Fruit fly (Drosophila melanogaster): ENCODE measurements around the gene Tango14.

The Tango14 gene

DNA sequence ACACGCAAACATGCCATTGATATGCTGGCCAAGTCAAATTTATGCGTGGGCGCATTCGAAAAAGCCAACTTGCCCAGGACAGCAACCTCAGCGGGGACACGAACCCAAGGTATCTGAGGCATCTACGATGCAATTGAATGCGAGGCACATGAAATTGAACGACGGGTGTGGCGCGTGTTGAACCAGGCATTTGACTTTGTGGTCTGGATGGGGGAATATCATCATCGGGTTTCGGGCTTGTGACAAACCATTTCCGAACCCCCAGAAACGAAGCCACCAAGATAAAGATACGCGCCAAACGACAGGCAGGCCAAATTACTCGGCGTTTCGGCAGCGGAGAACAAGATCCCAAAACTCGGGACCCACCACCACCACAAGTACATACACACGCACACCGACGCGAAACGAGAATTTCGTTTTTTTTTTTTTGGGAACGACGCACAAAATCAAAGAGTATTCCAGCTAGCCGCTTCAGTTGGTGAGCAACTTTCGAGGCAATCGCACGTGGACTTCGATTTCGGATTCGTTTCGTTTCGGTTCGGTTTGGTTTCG lies 15.7 kb upstream of the Tango14 start, which contains the start of gene MFS3 (continued):
- TF ChIP-seq CG6654 (GFP tag; optimal IDR thresholded peaks at IDR 0.05): no peak
- no peak for TF ChIP-seq chn (GFP tag; optimal IDR thresholded peaks at IDR 0.05)
- no peak for TF ChIP-seq crc (GFP tag; optimal IDR thresholded peaks at IDR 0.05)
- TF ChIP-seq CG4282 (GFP tag; optimal IDR thresholded peaks at IDR 0.05): no peak
- no peak for TF ChIP-seq sisA (GFP tag; IDR thresholded peaks at IDR 0.05)
- TF ChIP-seq vnd (GFP tag; IDR thresholded peaks at IDR 0.05; ENCODE audit: partially characterized antibody): no peak
- TF ChIP-seq CG8290 (GFP tag; optimal IDR thresholded peaks at IDR 0.05): no peak
- peak in 1 of 2 experiments; percentile 67 for TF ChIP-seq CG8290 (tag; optimal IDR thresholded peaks at IDR 0.05)
- peak; percentile 62 for TF ChIP-seq Fer1 (GFP tag; optimal IDR thresholded peaks at IDR 0.05)
- no peak for TF ChIP-seq HLH54F (GFP tag; optimal IDR thresholded peaks at IDR 0.05)
- no peak for TF ChIP-seq CG3407 (GFP tag; optimal IDR thresholded peaks at IDR 0.05)
- no peak for TF ChIP-seq bab2 (GFP tag; optimal IDR thresholded peaks at IDR 0.05)
- TF ChIP-seq ase (GFP tag; IDR thresholded peaks at IDR 0.05): 0 out of 3 replicates have a peak, but pooled peaks have one; percentile 12
- TF ChIP-seq CG32767 (GFP tag; IDR thresholded peaks at IDR 0.05): no peak
- no peak for TF ChIP-seq CG10274 (GFP tag; optimal IDR thresholded peaks at IDR 0.05)
- TF ChIP-seq CG2120 (GFP tag; optimal IDR thresholded peaks at IDR 0.05): peak; percentile 18
- peak; percentile 95 for TF ChIP-seq chinmo (GFP tag; IDR thresholded peaks at IDR 0.05; ENCODE audit: partially characterized antibody)
- peak; percentile 3 for TF ChIP-seq CG5180 (GFP tag; optimal IDR thresholded peaks at IDR 0.05)
- no peak for TF ChIP-seq ac (GFP tag; optimal IDR thresholded peaks at IDR 0.05)
- no peak for TF ChIP-seq CG10267 (tag; optimal IDR thresholded peaks at IDR 0.05)
- no peak for TF ChIP-seq CG15479 (GFP tag; optimal IDR thresholded peaks at IDR 0.05)
- no peak for TF ChIP-seq knrl (GFP tag; IDR thresholded peaks at IDR 0.05; ENCODE audit: partially characterized antibody)
- peak; percentile 7 for TF ChIP-seq nmo (GFP tag; optimal IDR thresholded peaks at IDR 0.05)
- peak; percentile 22 for TF ChIP-seq BEAF-32 (GFP tag; optimal IDR thresholded peaks at IDR 0.05)
- no peak for TF ChIP-seq jing (GFP tag; optimal IDR thresholded peaks at IDR 0.05)
- no peak for TF ChIP-seq gem (tag; optimal IDR thresholded peaks at IDR 0.05)
- TF ChIP-seq Sry-δ (GFP tag; optimal IDR thresholded peaks at IDR 0.05): no peak
- peak in 1 of 2 experiments; percentile 21 for TF ChIP-seq dpn (GFP tag; optimal IDR thresholded peaks at IDR 0.05)
- TF ChIP-seq CG15073 (GFP tag; optimal IDR thresholded peaks at IDR 0.05): no peak
- no peak for TF ChIP-seq CG8359 (GFP tag; optimal IDR thresholded peaks at IDR 0.05; ENCODE audit: borderline replicate concordance)
- no peak for TF ChIP-seq CG10959 (GFP tag; IDR thresholded peaks at IDR 0.05)
- TF ChIP-seq CG12071 (GFP tag; optimal IDR thresholded peaks at IDR 0.05): no peak
- TF ChIP-seq CG18764 (GFP tag; optimal IDR thresholded peaks at IDR 0.05): no peak
- 0 out of 2 replicates have a peak, but pooled peaks have one; percentile 3 for TF ChIP-seq CG42726 (GFP tag; IDR thresholded peaks at IDR 0.05; ENCODE audit: partially characterized antibody)
- no peak for TF ChIP-seq CG12155 (GFP tag; optimal IDR thresholded peaks at IDR 0.05)
- TF ChIP-seq CG16813 (GFP tag; IDR thresholded peaks at IDR 0.05; ENCODE audit: partially characterized antibody): no peak
- TF ChIP-seq CG3847 (GFP tag; IDR thresholded peaks at IDR 0.05): no peak
- no peak for TF ChIP-seq CG2889 (GFP tag; IDR thresholded peaks at IDR 0.05)
- TF ChIP-seq CG13287 (GFP tag; IDR thresholded peaks at IDR 0.05; ENCODE audit: partially characterized antibody): peak; percentile 43; the same call in 1 of the 2 replicates
- TF ChIP-seq CG17612 (GFP tag; IDR thresholded peaks at IDR 0.05): no peak
- TF ChIP-seq CG5245 (GFP tag; optimal IDR thresholded peaks at IDR 0.05): no peak
- TF ChIP-seq ssp (GFP tag; IDR thresholded peaks at IDR 0.05): no peak
- TF ChIP-seq CG14710 (tag; optimal IDR thresholded peaks at IDR 0.05): no peak
- TF ChIP-seq Fer3 (tag; optimal IDR thresholded peaks at IDR 0.05): no peak
- TF ChIP-seq CG11456 (GFP tag; IDR thresholded peaks at IDR 0.05): no peak
- no peak for TF ChIP-seq Ada2b (GFP tag; IDR thresholded peaks at IDR 0.05)
- TF ChIP-seq ara (GFP tag; IDR thresholded peaks at IDR 0.05): no peak
- no peak for TF ChIP-seq CG11560 (tag; IDR thresholded peaks at IDR 0.05)
- TF ChIP-seq CG1832 (GFP tag; optimal IDR thresholded peaks at IDR 0.05): no peak
- no peak for TF ChIP-seq D (optimal IDR thresholded peaks at IDR 0.05)
- no peak for TF ChIP-seq D (GFP tag; optimal IDR thresholded peaks at IDR 0.05)
